Fruit fly (Drosophila melanogaster): ENCODE results near the gene Sac1.

Sac1 gene

DNA sequence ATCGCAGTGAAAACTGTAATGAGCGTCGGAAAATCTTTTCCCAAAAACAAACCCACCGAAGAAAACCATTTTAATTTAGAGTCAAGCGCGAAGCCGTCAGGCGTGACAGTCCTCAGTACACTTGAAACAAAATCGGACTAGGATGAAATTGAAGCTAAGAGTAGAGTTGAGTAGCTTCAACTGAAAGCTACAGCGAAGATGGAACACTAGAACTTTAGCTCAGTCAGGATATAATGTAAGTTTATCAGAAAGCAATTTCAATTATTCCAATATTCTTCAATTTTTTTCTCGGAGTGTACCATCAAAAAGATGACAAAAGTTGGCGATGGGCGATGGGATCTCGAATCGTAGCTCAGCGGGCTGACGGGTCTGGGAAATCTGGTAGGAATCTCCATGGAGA lies 31.2 kb upstream of the Sac1 start (continued):
- TF ChIP-seq stc (GFP tag; IDR thresholded peaks at IDR 0.05) (0 out of 2 replicates have a peak, but pooled peaks have one; percentile 17), Fer3 (tag; optimal IDR thresholded peaks at IDR 0.05) (peak; percentile 42), dm (GFP tag; optimal IDR thresholded peaks at IDR 0.05) (no peak), esg (GFP tag; conservative IDR thresholded peaks at IDR 0.05) (peak; percentile 29), hkb (optimal IDR thresholded peaks at IDR 0.05) (no peak), hkb (GFP tag; IDR thresholded peaks at IDR 0.05) (peak; percentile 73; the same call in 1 of the 2 replicates), gfzf (GFP tag; optimal IDR thresholded peaks at IDR 0.05) (no peak), Hsf (GFP tag; optimal IDR thresholded peaks at IDR 0.05) (peak; percentile 13), CG11093 (GFP tag; IDR thresholded peaks at IDR 0.05) (no peak), D19B (GFP tag; optimal IDR thresholded peaks at IDR 0.05) (no peak), Trl (optimal IDR thresholded peaks at IDR 0.05) (no peak), Trl (GFP tag; optimal IDR thresholded peaks at IDR 0.05) (peak; percentile 2), Oli (tag; optimal IDR thresholded peaks at IDR 0.05) (peak; percentile 49), E2f1 (GFP tag; IDR thresholded peaks at IDR 0.05) (peak; percentile 40; the same call in 1 of the 2 replicates), CG31441 (GFP tag; IDR thresholded peaks at IDR 0.05) (peak; percentile 48), ttk (GFP tag; IDR thresholded peaks at IDR 0.05) (0 out of 2 replicates have a peak, but pooled peaks have one; percentile 30), Dip2 (GFP tag; IDR thresholded peaks at IDR 0.05) (no peak), Ravus (GFP tag; IDR thresholded peaks at IDR 0.05) (no peak), CG5245 (GFP tag; optimal IDR thresholded peaks at IDR 0.05) (peak; percentile 55), CG14710 (tag; optimal IDR thresholded peaks at IDR 0.05) (peak; percentile 57), ham (GFP tag; IDR thresholded peaks at IDR 0.05) (no peak), nau (GFP tag; optimal IDR thresholded peaks at IDR 0.05) (peak; percentile 14), Bgb (GFP tag; IDR thresholded peaks at IDR 0.05; ENCODE audit: partially characterized antibody) (no peak), ap (GFP tag; IDR thresholded peaks at IDR 0.05) (0 out of 2 replicates have a peak, but pooled peaks have one; percentile 37), CG7987 (GFP tag; optimal IDR thresholded peaks at IDR 0.05) (no peak), CG10654 (GFP tag; optimal IDR thresholded peaks at IDR 0.05) (peak; percentile 34), h (optimal IDR thresholded peaks at IDR 0.05) (no peak), usp (GFP tag; optimal IDR thresholded peaks at IDR 0.05) (no peak), CG3407 (GFP tag; optimal IDR thresholded peaks at IDR 0.05) (peak; percentile 17), gcm (GFP tag; optimal IDR thresholded peaks at IDR 0.05) (peak; percentile 10), CG2889 (GFP tag; IDR thresholded peaks at IDR 0.05) (no peak), NFAT (GFP tag; IDR thresholded peaks at IDR 0.05) (no peak), lov (optimal IDR thresholded peaks at IDR 0.05) (no peak), lov (GFP tag; IDR thresholded peaks at IDR 0.05) (no peak), CG6765 (GFP tag; optimal IDR thresholded peaks at IDR 0.05) (no peak), onecut (GFP tag; IDR thresholded peaks at IDR 0.05) (peak; percentile 60), Camta (GFP tag; optimal IDR thresholded peaks at IDR 0.05) (peak; percentile 12), CG12769 (tag; optimal IDR thresholded peaks at IDR 0.05) (peak; percentile 32), CG18599 (GFP tag; optimal IDR thresholded peaks at IDR 0.05) (peak; percentile 29), nmo (GFP tag; optimal IDR thresholded peaks at IDR 0.05) (peak; percentile 55), YL-1 (GFP tag; optimal IDR thresholded peaks at IDR 0.05) (no peak), CG2202 (tag; optimal IDR thresholded peaks at IDR 0.05) (no peak), CG10209 (GFP tag; optimal IDR thresholded peaks at IDR 0.05) (peak; percentile 27), grau (tag; optimal IDR thresholded peaks at IDR 0.05) (peak; percentile 44), CG15696 (tag; optimal IDR thresholded peaks at IDR 0.05) (peak; percentile 48), CG1603 (tag; optimal IDR thresholded peaks at IDR 0.05) (peak; percentile 73), salm (tag; optimal IDR thresholded peaks at IDR 0.05) (no peak), slp2 (GFP tag; optimal IDR thresholded peaks at IDR 0.05) (peak; percentile 10), shn (GFP tag; optimal IDR thresholded peaks at IDR 0.05) (no peak), CG4404 (GFP tag; IDR thresholded peaks at IDR 0.05) (0 out of 2 replicates have a peak, but pooled peaks have one; percentile 8), H2.0 (GFP tag; IDR thresholded peaks at IDR 0.05) (no peak), pum (GFP tag; optimal IDR thresholded peaks at IDR 0.05) (peak; percentile 38), chif (GFP tag; optimal IDR thresholded peaks at IDR 0.05) (peak; percentile 33 to 44)

Data from whole organism, embryonic.